Worm (Caenorhabditis elegans) whole organism, L3 larva: ENCODE data around the gene C25E10.5.

Experiments
- R02D3.7 ChIP-seq: fragments of 150-350 bp; optimal IDR thresholded peaks from 2 replicates; lab custom pipeline; 2014; ENCODE audit warnings: missing biosample characterization, missing genetic modification characterization
- ZK546.5 ChIP-seq: sonication (generic microtip); optimal IDR thresholded peaks from 2 replicates; lab custom pipeline; 2017; ENCODE audit warnings: missing biosample characterization, missing genetic modification characterization
- aly-2 ChIP-seq: fragments of 150-350 bp; optimal IDR thresholded peaks from 2 replicates; lab custom pipeline; 2014; ENCODE audit warnings: missing biosample characterization, missing genetic modification characterization
- ama-1 ChIP-seq: fragments of 150-350 bp; optimal IDR thresholded peaks from 2 replicates; lab custom pipeline; 2018
- ceh-16 ChIP-seq: sonication (generic microtip); optimal IDR thresholded peaks from 2 replicates; lab custom pipeline; 2017; ENCODE audit warnings: missing biosample characterization, missing genetic modification characterization
- ceh-28 ChIP-seq: fragments of 150-350 bp; optimal IDR thresholded peaks from 2 replicates; lab custom pipeline; 2014; ENCODE audit warnings: missing biosample characterization, missing genetic modification reagents, missing genetic modification characterization
- ceh-82 ChIP-seq: fragments of 150-350 bp; optimal IDR thresholded peaks from 2 replicates; lab custom pipeline; 2014; ENCODE audit warnings: missing biosample characterization, missing genetic modification characterization
- daf-12 ChIP-seq: fragments of 150-350 bp; optimal IDR thresholded peaks from 2 replicates; lab custom pipeline; 2014; ENCODE audit warnings: missing biosample characterization, missing genetic modification reagents, missing genetic modification characterization
- egl-5 ChIP-seq: fragments of 150-350 bp; optimal IDR thresholded peaks from 2 replicates; lab custom pipeline; 2017; ENCODE audit warnings: missing biosample characterization, missing genetic modification reagents, missing genetic modification characterization, inconsistent platforms
- elt-1 ChIP-seq: fragments of 150-350 bp; optimal IDR thresholded peaks from 2 replicates; lab custom pipeline; 2014; ENCODE audit warnings: missing biosample characterization, missing genetic modification characterization
- elt-2 ChIP-seq: sonication (generic microtip); optimal IDR thresholded peaks from 2 replicates; lab custom pipeline; 2016; ENCODE audit warnings: missing genetic modification reagents, mild to moderate bottlenecking, missing genetic modification characterization, missing compliant biosample characterization
- elt-3 ChIP-seq, 3 experiments: fragments of 150-350 bp in 1 of 3; sonication (generic microtip) in 2 of 3; optimal IDR thresholded peaks; 2 replicates in 2 of 3; 4 replicates in 1 of 3; lab custom pipeline; 2014 to 2017; ENCODE audit warnings: missing biosample characterization in 3 of 3, missing genetic modification characterization in 3 of 3
- eor-1 ChIP-seq, 2 experiments: fragments of 150-350 bp; optimal IDR thresholded peaks; 2 replicates each; lab custom pipeline; 2014 to 2018; ENCODE audit warnings: missing biosample characterization in 2 of 2, missing genetic modification characterization in 2 of 2
- fkh-10 ChIP-seq: sonication (generic microtip); optimal IDR thresholded peaks from 2 replicates; lab custom pipeline; 2017; ENCODE audit warnings: missing biosample characterization, missing genetic modification reagents, missing genetic modification characterization
- fkh-2 ChIP-seq: fragments of 150-350 bp; optimal IDR thresholded peaks from 2 replicates; lab custom pipeline; 2014; ENCODE audit warnings: missing biosample characterization, missing genetic modification reagents, missing genetic modification characterization
- fos-1 ChIP-seq: fragments of 150-350 bp; optimal IDR thresholded peaks from 2 replicates; lab custom pipeline; 2014; ENCODE audit warnings: missing biosample characterization, missing genetic modification characterization
- hmg-11 ChIP-seq: sonication (generic microtip); optimal IDR thresholded peaks from 2 replicates; lab custom pipeline; 2016; ENCODE audit warnings: missing genetic modification characterization, missing compliant biosample characterization
- jun-1 ChIP-seq: fragments of 150-350 bp; optimal IDR thresholded peaks from 2 replicates; lab custom pipeline; 2014; ENCODE audit warnings: missing biosample characterization, missing genetic modification reagents, missing genetic modification characterization
- lin-15B ChIP-seq: fragments of 150-350 bp; optimal IDR thresholded peaks from 2 replicates; lab custom pipeline; 2014; ENCODE audit warnings: missing biosample characterization, missing genetic modification characterization
- lin-39 ChIP-seq: fragments of 150-350 bp; optimal IDR thresholded peaks from 2 replicates; lab custom pipeline; 2018; ENCODE audit warnings: missing biosample characterization, missing genetic modification reagents, missing genetic modification characterization
- lsy-12 ChIP-seq: sonication (generic microtip); optimal IDR thresholded peaks from 2 replicates; lab custom pipeline; 2016; ENCODE audit warnings: mild to moderate bottlenecking, missing genetic modification characterization, missing compliant biosample characterization
- mdl-1 ChIP-seq: fragments of 150-350 bp; optimal IDR thresholded peaks from 2 replicates; lab custom pipeline; 2014; ENCODE audit warnings: missing biosample characterization, missing genetic modification characterization
- mml-1 ChIP-seq: fragments of 150-350 bp; sonication (generic microtip); optimal IDR thresholded peaks from 3 replicates; lab custom pipeline; 2014; ENCODE audit warnings: missing biosample characterization, missing genetic modification characterization
- nfya-1 ChIP-seq: sonication (generic microtip); optimal IDR thresholded peaks from 2 replicates; lab custom pipeline; 2017; ENCODE audit warnings: missing genetic modification characterization, mild to moderate bottlenecking, missing compliant biosample characterization, antibody characterized with exemption, moderate library complexity; ENCODE audit not compliant: insufficient read depth
- nhr-11 ChIP-seq: fragments of 150-350 bp; optimal IDR thresholded peaks from 2 replicates; lab custom pipeline; 2014; ENCODE audit warnings: missing biosample characterization, missing genetic modification characterization
- nhr-12 ChIP-seq: fragments of 150-350 bp; optimal IDR thresholded peaks from 2 replicates; lab custom pipeline; 2014; ENCODE audit warnings: missing biosample characterization, missing genetic modification characterization
- nhr-23 ChIP-seq: fragments of 150-350 bp; optimal IDR thresholded peaks from 2 replicates; lab custom pipeline; 2014; ENCODE audit warnings: missing biosample characterization, missing genetic modification reagents, missing genetic modification characterization
- nhr-237 ChIP-seq: fragments of 150-350 bp; optimal IDR thresholded peaks from 2 replicates; lab custom pipeline; 2014; ENCODE audit warnings: missing biosample characterization, missing genetic modification characterization
- nhr-25 ChIP-seq: sonication (generic microtip); optimal IDR thresholded peaks from 2 replicates; lab custom pipeline; 2017; ENCODE audit warnings: missing biosample characterization, missing genetic modification characterization
- nhr-28 ChIP-seq: fragments of 150-350 bp; optimal IDR thresholded peaks from 2 replicates; lab custom pipeline; 2014; ENCODE audit warnings: missing biosample characterization, missing genetic modification characterization
- nhr-43 ChIP-seq: sonication (generic microtip); optimal IDR thresholded peaks from 2 replicates; lab custom pipeline; 2016; ENCODE audit warnings: mild to moderate bottlenecking, missing genetic modification characterization, missing compliant biosample characterization; ENCODE audit not compliant: poor library complexity, severe bottlenecking
- nhr-67 ChIP-seq: fragments of 150-350 bp; optimal IDR thresholded peaks from 2 replicates; lab custom pipeline; 2014; ENCODE audit warnings: missing biosample characterization, missing genetic modification characterization
- nhr-76 ChIP-seq: fragments of 150-350 bp; sonication (generic microtip); optimal IDR thresholded peaks from 5 replicates; lab custom pipeline; 2014; ENCODE audit warnings: missing biosample characterization, missing genetic modification characterization
- nhr-77 ChIP-seq: fragments of 150-350 bp; optimal IDR thresholded peaks from 2 replicates; lab custom pipeline; 2014; ENCODE audit warnings: missing biosample characterization, missing genetic modification characterization
- pha-4 ChIP-seq: fragments of 150-350 bp; optimal IDR thresholded peaks from 2 replicates; lab custom pipeline; 2014; ENCODE audit warnings: missing biosample characterization, missing genetic modification reagents, missing genetic modification characterization
- pqm-1 ChIP-seq: fragments of 150-350 bp; optimal IDR thresholded peaks from 2 replicates; lab custom pipeline; 2017; ENCODE audit warnings: missing biosample characterization, missing genetic modification characterization, inconsistent platforms
- sea-2 ChIP-seq: fragments of 150-350 bp; sonication (generic microtip); optimal IDR thresholded peaks from 4 replicates; lab custom pipeline; 2014; ENCODE audit warnings: missing biosample characterization, missing genetic modification reagents, missing genetic modification characterization
- snpc-4 ChIP-seq: fragments of 150-350 bp; optimal IDR thresholded peaks from 2 replicates; lab custom pipeline; 2014; ENCODE audit warnings: missing biosample characterization, missing genetic modification characterization
- unc-39 ChIP-seq: sonication (generic microtip); optimal IDR thresholded peaks from 4 replicates; lab custom pipeline; 2017; ENCODE audit warnings: missing biosample characterization, missing genetic modification characterization
- unc-62 ChIP-seq: fragments of 150-350 bp; sonication (generic microtip); optimal IDR thresholded peaks from 4 replicates; lab custom pipeline; 2014; ENCODE audit warnings: missing biosample characterization, missing genetic modification reagents, missing genetic modification characterization
- ztf-4 ChIP-seq: fragments of 150-350 bp; optimal IDR thresholded peaks from 2 replicates; lab custom pipeline; 2014; ENCODE audit warnings: missing biosample characterization, missing genetic modification characterization

Gene C25E10.5

DNA sequence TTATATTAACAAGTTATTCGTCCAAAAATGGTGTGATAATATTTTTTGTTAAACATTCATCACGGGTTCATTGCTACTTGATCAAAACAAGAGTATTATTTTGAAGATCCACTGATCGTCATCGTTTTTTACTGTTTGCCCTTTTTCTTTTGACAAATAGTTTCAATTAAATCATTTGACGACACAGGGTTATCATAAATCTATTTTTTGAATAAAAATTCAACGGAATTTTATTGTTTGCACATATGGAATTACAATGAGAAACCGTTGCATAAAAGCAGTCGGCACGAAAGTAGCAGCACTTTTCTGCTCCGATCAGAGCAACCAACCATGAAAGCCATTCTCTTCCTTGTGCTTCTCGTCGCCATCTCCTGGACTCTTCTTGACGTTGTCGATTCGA lies 37.3 kb downstream of the C25E10.5 start, which contains the start of gene fip-2:
TSS of gene fip-2 (plus strand) at position 301 of the 400 bp plus-strand sequence.
- TF ChIP-seq egl-5 (tag; lab: Kevin White, UChicago) = no peak
- TF ChIP-seq sea-2 (GFP tag; lab: Kevin White, UChicago) = no peak
- TF ChIP-seq pha-4 (tag; lab: Kevin White, UChicago) = no peak
- no peak for TF ChIP-seq eor-1 (tag; optimal IDR thresholded peaks at IDR 0.05; lab: Kevin White, UChicago)
- TF ChIP-seq nhr-12 (tag; lab: Kevin White, UChicago) = no peak
- TF ChIP-seq nfya-1 (tag; lab: Kevin White, UChicago) = no peak
- TF ChIP-seq nhr-43 (tag; lab: Kevin White, UChicago) = no peak
- TF ChIP-seq daf-12 (tag; lab: Kevin White, UChicago) = no peak
- TF ChIP-seq ceh-28 = no peak
- TF ChIP-seq ama-1 (lab: Kevin White, UChicago) = no peak
- no peak for TF ChIP-seq R02D3.7
- no peak for TF ChIP-seq nhr-77 (tag; lab: Kevin White, UChicago)
- TF ChIP-seq ceh-82 = no peak
- no peak for TF ChIP-seq ceh-16 (tag; lab: Kevin White, UChicago)
- TF ChIP-seq nhr-76 (tag; lab: Kevin White, UChicago) = no peak
- no peak for TF ChIP-seq snpc-4 (tag; lab: Kevin White, UChicago)
- TF ChIP-seq elt-1 (tag; lab: Kevin White, UChicago) = no peak
- TF ChIP-seq, all 47 proteins: peak for 0

DNA sequence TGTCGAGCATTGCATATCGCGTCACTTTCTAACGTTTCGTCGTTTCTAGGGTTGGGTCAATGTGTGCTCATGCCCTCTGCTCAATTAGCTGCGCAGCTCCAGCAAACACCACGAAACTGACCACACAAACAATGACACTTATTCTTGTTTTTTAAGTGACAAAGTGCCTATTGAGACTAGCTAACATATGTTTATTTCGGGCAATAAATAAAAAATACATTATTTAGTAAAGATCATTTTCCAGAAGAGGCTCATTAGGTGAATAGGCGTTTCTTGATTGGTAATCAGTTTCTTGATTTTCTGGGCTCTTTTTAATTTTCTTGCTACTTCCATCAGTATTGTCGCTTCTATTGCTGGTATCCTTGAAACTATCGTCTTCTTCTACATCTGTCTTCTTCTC lies 39.3 kb downstream of the C25E10.5 start, which contains the start of gene T27E4.5:
TSS of gene T27E4.5 (minus strand) at position 101 of the 400 bp plus-strand sequence.
- TF ChIP-seq nhr-23 (tag; lab: Kevin White, UChicago) (no peak), nhr-25 (no peak), fkh-10 (GFP tag; lab: Kevin White, UChicago) (no peak), nhr-237 (tag; lab: Kevin White, UChicago) (no peak), eor-1 (tag; optimal IDR thresholded peaks at IDR 0.05; lab: Kevin White, UChicago) (no peak), nhr-43 (tag; lab: Kevin White, UChicago) (no peak)

DNA sequence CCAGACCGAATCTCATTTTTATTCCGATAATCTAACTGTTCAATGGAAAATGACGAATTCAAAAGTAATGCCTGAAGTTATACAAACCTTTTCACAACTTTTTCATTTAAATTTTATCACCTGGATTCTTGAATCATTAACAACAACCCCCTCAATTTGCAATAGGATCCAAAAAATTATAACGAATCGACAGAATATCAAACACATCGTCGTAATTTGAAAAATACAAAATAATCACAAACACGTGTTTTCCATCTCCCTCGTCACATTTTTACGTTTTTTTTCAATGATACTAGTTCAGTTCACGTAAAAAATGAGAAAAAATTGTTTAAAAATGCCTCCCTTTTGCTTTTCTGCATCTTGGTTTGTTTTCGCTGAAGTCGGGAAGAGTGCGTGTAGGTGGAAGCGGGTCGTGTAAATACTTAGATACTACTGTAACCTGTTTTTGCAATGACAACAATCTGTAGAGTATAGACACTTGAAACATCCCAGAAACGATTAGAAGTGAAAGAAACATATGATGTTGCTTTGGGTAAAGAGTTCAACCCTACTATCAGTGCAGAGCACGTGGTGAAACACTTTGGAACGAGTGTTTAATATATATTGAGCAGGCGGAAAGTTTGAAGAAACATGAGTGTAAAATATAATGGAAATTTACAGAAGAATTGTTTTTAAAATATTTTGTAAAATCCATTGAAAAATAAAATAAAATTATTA lies 43.1 kb downstream of the C25E10.5 start, which contains the start of gene oac-50:
TSS of gene oac-50 (minus strand) at position 219 of the 717 bp plus-strand sequence.
- no peak for TF ChIP-seq mdl-1 (tag; lab: Kevin White, UChicago)
- no peak for TF ChIP-seq lin-15B (tag; lab: Kevin White, UChicago)
- no peak for TF ChIP-seq ceh-28
- no peak for TF ChIP-seq unc-62 (GFP tag; lab: Kevin White, UChicago)
- peak; percentile 55 for TF ChIP-seq elt-2 (tag; lab: Kevin White, UChicago)
- TF ChIP-seq pqm-1 = peak; percentile 79
- TF ChIP-seq fkh-10 (GFP tag; lab: Kevin White, UChicago) = no peak
- TF ChIP-seq pha-4 (tag; lab: Kevin White, UChicago) = peak; percentile 82

DNA sequence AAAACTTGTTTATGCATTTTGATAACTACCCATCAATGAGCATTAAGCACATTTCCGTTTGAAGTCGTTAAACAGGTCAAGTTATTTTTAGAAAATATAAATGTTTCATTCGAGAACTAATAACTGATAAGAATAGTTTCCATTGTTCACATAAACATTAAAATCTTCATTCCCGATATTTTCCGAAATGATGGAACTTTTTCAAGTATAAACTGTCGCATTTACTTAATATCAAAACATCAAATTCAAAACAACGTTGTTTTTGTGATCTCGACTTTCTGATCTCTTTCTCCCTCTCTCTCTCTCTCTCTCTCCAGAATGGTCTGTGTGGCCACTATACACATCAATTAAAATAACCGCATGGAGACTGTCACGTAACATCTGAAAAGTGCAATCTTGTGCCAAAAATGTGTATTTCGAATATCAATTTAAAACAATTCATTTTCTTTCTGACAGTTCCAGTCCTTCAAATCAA lies 44.0 kb downstream of the C25E10.5 start:
- TF ChIP-seq lin-39 = no peak
- no peak for TF ChIP-seq eor-1 (tag; optimal IDR thresholded peaks at IDR 0.05; lab: Kevin White, UChicago)
- TF ChIP-seq egl-5 (tag; lab: Kevin White, UChicago) = no peak
- no peak for TF ChIP-seq lsy-12 (tag; lab: Kevin White, UChicago)
- no peak for TF ChIP-seq elt-3 (tag; optimal IDR thresholded peaks at IDR 0.05; lab: Kevin White, UChicago)
- TF ChIP-seq ceh-28 = no peak
- TF ChIP-seq elt-1 (tag; lab: Kevin White, UChicago) = no peak
- no peak for TF ChIP-seq nhr-237 (tag; lab: Kevin White, UChicago)
- TF ChIP-seq lin-15B (tag; lab: Kevin White, UChicago) = no peak
- TF ChIP-seq nhr-11 (tag; lab: Kevin White, UChicago) = no peak
- peak; percentile 74 for TF ChIP-seq pha-4 (tag; lab: Kevin White, UChicago)
- peak; percentile 79 for TF ChIP-seq ama-1 (lab: Kevin White, UChicago)
- no peak for TF ChIP-seq mdl-1 (tag; lab: Kevin White, UChicago)
- peak; percentile 39 for TF ChIP-seq nhr-25
- TF ChIP-seq nhr-43 (tag; lab: Kevin White, UChicago) = no peak
- TF ChIP-seq nhr-77 (tag; lab: Kevin White, UChicago) = no peak
- TF ChIP-seq hmg-11 = no peak
- TF ChIP-seq fkh-2 (tag; lab: Kevin White, UChicago) = no peak
- no peak for TF ChIP-seq nhr-76 (tag; lab: Kevin White, UChicago)
- no peak for TF ChIP-seq mml-1
- TF ChIP-seq ZK546.5 (tag; lab: Kevin White, UChicago) = no peak
- TF ChIP-seq fos-1 (tag; lab: Kevin White, UChicago) = no peak
- TF ChIP-seq nhr-12 (tag; lab: Kevin White, UChicago) = no peak
- TF ChIP-seq fkh-10 (GFP tag; lab: Kevin White, UChicago) = no peak
- TF ChIP-seq unc-62 (GFP tag; lab: Kevin White, UChicago) = no peak
- no peak for TF ChIP-seq unc-39
- TF ChIP-seq elt-2 (tag; lab: Kevin White, UChicago) = peak; percentile 79
- no peak for TF ChIP-seq nfya-1 (tag; lab: Kevin White, UChicago)
- TF ChIP-seq ztf-4 (tag; lab: Kevin White, UChicago) = no peak
- peak; percentile 66 for TF ChIP-seq aly-2 (tag; lab: Kevin White, UChicago)
- no peak for TF ChIP-seq nhr-23 (tag; lab: Kevin White, UChicago)
- peak; percentile 68 for TF ChIP-seq jun-1
- no peak for TF ChIP-seq nhr-28 (tag; lab: Kevin White, UChicago)
- no peak for TF ChIP-seq nhr-67 (tag; lab: Kevin White, UChicago)
- TF ChIP-seq pqm-1 = peak; percentile 92
